Worm (Caenorhabditis elegans) whole organism, midembryonic: Measurements from ENCODE around the gene ZK742.4.

Experiments
- flt-1 ChIP-seq: fragments of 200-800 bp; sonication (Bioruptor generic); IDR thresholded peaks from 2 replicates; pipeline ENCODE4 v1.3.6; 2022; ENCODE audit warnings: missing genetic modification characterization, missing compliant biosample characterization
- ref-1 ChIP-seq: fragments of 200-800 bp; sonication (Bioruptor generic); conservative IDR thresholded peaks from 2 replicates; pipeline ENCODE4 v1.3.6; 2022; ENCODE audit warnings: missing genetic modification reagents, missing genetic modification characterization, missing compliant biosample characterization

ce11 chrV:7777098-7777497 lies 34.5 kb downstream of the ZK742.4 start, which contains the start of gene C26F1.3:
- TF ChIP-seq flt-1 = no peak
- TF ChIP-seq ref-1 (GFP tag; lab: Robert Waterston, UW) = no peak
